Fruit fly (Drosophila melanogaster) whole organism, embryonic: ENCODE measurements around the gene Eig71Eg.
A peak's percentile ranks its signal among the peaks of the same experiment; 100 is the strongest.

Experiments used
- Blimp-1 ChIP-seq: fragments of 200-800 bp; sonication (Bioruptor generic); optimal IDR thresholded peaks from 3 replicates; lab custom pipeline; 2018; ENCODE audit warnings: missing biosample characterization, missing genetic modification characterization, mild to moderate bottlenecking, moderate library complexity, missing genetic modification reagents
- CG10431 ChIP-seq: fragments of 200-800 bp; sonication (Bioruptor generic); optimal IDR thresholded peaks from 3 replicates; lab custom pipeline; 2018; ENCODE audit warnings: missing biosample characterization, mild to moderate bottlenecking, missing genetic modification characterization
- CG11504 ChIP-seq: fragments of 200-800 bp; sonication (Bioruptor generic); optimal IDR thresholded peaks from 3 replicates; lab custom pipeline; 2019; ENCODE audit warnings: missing biosample characterization, mild to moderate bottlenecking, missing genetic modification characterization, moderate library complexity
- CG12299 ChIP-seq: fragments of 200-800 bp; sonication (Bioruptor generic); optimal IDR thresholded peaks from 2 replicates; lab custom pipeline; 2018; ENCODE audit warnings: missing biosample characterization, mild to moderate bottlenecking, missing genetic modification characterization
- CG13775 ChIP-seq: fragments of 200-800 bp; sonication (Bioruptor generic); optimal IDR thresholded peaks from 3 replicates; lab custom pipeline; 2017; ENCODE audit warnings: missing biosample characterization, mild to moderate bottlenecking, missing genetic modification characterization
- CG1647 ChIP-seq: fragments of 200-800 bp; sonication (Bioruptor generic); optimal IDR thresholded peaks from 3 replicates; lab custom pipeline; 2016; ENCODE audit warnings: missing biosample characterization, missing genetic modification characterization
- CG17328 ChIP-seq: fragments of 200-800 bp; sonication (Bioruptor generic); IDR thresholded peaks from 2 replicates; pipeline ENCODE4 v1.3.6; 2022; ENCODE audit warnings: missing biosample characterization, missing genetic modification characterization
- CG30403 ChIP-seq: fragments of 200-800 bp; sonication (Bioruptor generic); optimal IDR thresholded peaks from 3 replicates; lab custom pipeline; 2016; ENCODE audit warnings: missing biosample characterization, missing genetic modification characterization
- CG3065 ChIP-seq: fragments of 200-800 bp; sonication (Bioruptor generic); optimal IDR thresholded peaks from 2 replicates; lab custom pipeline; 2016; ENCODE audit warnings: missing biosample characterization, missing genetic modification characterization
- CG31441 ChIP-seq: fragments of 200-800 bp; sonication (Bioruptor generic); IDR thresholded peaks from 2 replicates; pipeline ENCODE4 v1.3.6; 2022; ENCODE audit warnings: missing biosample characterization, missing genetic modification characterization
- CG33557 ChIP-seq: fragments of 200-800 bp; sonication (Bioruptor generic); optimal IDR thresholded peaks from 2 replicates; lab custom pipeline; 2019; ENCODE audit warnings: missing biosample characterization, mild to moderate bottlenecking, missing genetic modification characterization, moderate library complexity
- CG34224 ChIP-seq: fragments of 200-800 bp; sonication (Bioruptor generic); IDR thresholded peaks from 3 replicates; pipeline ENCODE4 v1.3.6; 2022; ENCODE audit warnings: missing biosample characterization, missing genetic modification characterization; ENCODE audit not compliant: partially characterized antibody
- CG3838 ChIP-seq: fragments of 200-800 bp; sonication (Bioruptor generic); optimal IDR thresholded peaks from 3 replicates; lab custom pipeline; 2016; ENCODE audit warnings: missing biosample characterization, missing genetic modification characterization
- CG4404 ChIP-seq: fragments of 200-800 bp; sonication (Bioruptor generic); IDR thresholded peaks from 2 replicates; pipeline ENCODE4 v1.3.6; 2022; ENCODE audit warnings: missing biosample characterization, missing genetic modification characterization
- CG7556 ChIP-seq: fragments of 200-800 bp; sonication (Bioruptor generic); optimal IDR thresholded peaks from 2 replicates; lab custom pipeline; 2017; ENCODE audit warnings: missing biosample characterization, mild to moderate bottlenecking, missing genetic modification characterization
- CG8388 ChIP-seq: fragments of 200-800 bp; sonication (Bioruptor generic); optimal IDR thresholded peaks from 2 replicates; lab custom pipeline; 2019; ENCODE audit warnings: missing biosample characterization, mild to moderate bottlenecking, missing genetic modification characterization, moderate library complexity
- CG8765 ChIP-seq: fragments of 200-800 bp; sonication (Bioruptor generic); IDR thresholded peaks from 2 replicates; pipeline ENCODE4 v1.3.6; 2022; ENCODE audit warnings: missing biosample characterization, missing genetic modification characterization
- Dek ChIP-seq: fragments of 200-800 bp; sonication (Bioruptor generic); optimal IDR thresholded peaks from 3 replicates; lab custom pipeline; 2019; ENCODE audit warnings: missing biosample characterization, mild to moderate bottlenecking, missing genetic modification characterization, moderate library complexity
- Lim3 ChIP-seq: fragments of 200-800 bp; sonication (Bioruptor generic); IDR thresholded peaks from 2 replicates; pipeline ENCODE4 v1.3.6; 2022; ENCODE audit warnings: missing biosample characterization, missing genetic modification characterization
- Ssrp ChIP-seq: fragments of 200-800 bp; sonication (Bioruptor generic); optimal IDR thresholded peaks from 2 replicates; lab custom pipeline; 2018; ENCODE audit warnings: missing biosample characterization, mild to moderate bottlenecking, missing genetic modification characterization, moderate library complexity
- Trl ChIP-seq, 3 experiments: fragments of >200 bp in 2 of 3; fragments of 200-800 bp in 1 of 3; sonication (Bioruptor generic) in 1 of 3; optimal IDR thresholded peaks; 2 replicates in 1 of 3; 3 replicates in 2 of 3; lab custom pipeline; 2016 to 2017; ENCODE audit warnings: missing biosample characterization in 1 of 3, missing genetic modification characterization in 1 of 3
- Vsx1 ChIP-seq: fragments of 200-800 bp; sonication (Bioruptor generic); optimal IDR thresholded peaks from 2 replicates; lab custom pipeline; 2017; ENCODE audit warnings: missing biosample characterization, mild to moderate bottlenecking, missing genetic modification characterization, missing genetic modification reagents
- Xrp1 ChIP-seq: fragments of 200-800 bp; sonication (Bioruptor generic); IDR thresholded peaks from 2 replicates; pipeline ENCODE4 v1.3.6; 2022; ENCODE audit warnings: missing biosample characterization, missing genetic modification characterization
- ash1 ChIP-seq: fragments of 200-800 bp; sonication (Bioruptor generic); optimal IDR thresholded peaks from 2 replicates; lab custom pipeline; 2018; ENCODE audit warnings: missing biosample characterization, mild to moderate bottlenecking, missing genetic modification characterization
- chif ChIP-seq, 2 experiments: fragments of 200-800 bp; sonication (Bioruptor generic); optimal IDR thresholded peaks; 3 replicates each; lab custom pipeline; 2016; ENCODE audit warnings: missing biosample characterization in 2 of 2, missing genetic modification characterization in 2 of 2
- disco-r ChIP-seq: fragments of 200-800 bp; sonication (Bioruptor generic); optimal IDR thresholded peaks from 2 replicates; lab custom pipeline; 2016; ENCODE audit warnings: missing biosample characterization, missing genetic modification characterization
- emc ChIP-seq: fragments of 200-800 bp; sonication (Bioruptor generic); optimal IDR thresholded peaks from 2 replicates; lab custom pipeline; 2016; ENCODE audit warnings: missing biosample characterization, missing genetic modification characterization
- en ChIP-seq: fragments of 200-800 bp; sonication (Bioruptor generic); optimal IDR thresholded peaks from 2 replicates; lab custom pipeline; 2016; ENCODE audit warnings: missing biosample characterization, missing genetic modification characterization
- fd96Cb ChIP-seq: fragments of 200-800 bp; sonication (Bioruptor generic); optimal IDR thresholded peaks from 2 replicates; lab custom pipeline; 2018; ENCODE audit warnings: missing biosample characterization, mild to moderate bottlenecking, missing genetic modification characterization, moderate library complexity
- gce ChIP-seq: fragments of 200-800 bp; sonication (Bioruptor generic); IDR thresholded peaks from 3 replicates; pipeline ENCODE4 v1.3.6; 2022; ENCODE audit warnings: missing biosample characterization, missing genetic modification characterization
- grn ChIP-seq: fragments of 200-800 bp; sonication (Bioruptor generic); optimal IDR thresholded peaks from 3 replicates; lab custom pipeline; 2017; ENCODE audit warnings: missing biosample characterization, missing genetic modification characterization
- insv ChIP-seq, 2 experiments: fragments of 200-800 bp; sonication (Bioruptor generic); optimal IDR thresholded peaks; 3 replicates each; lab custom pipeline; 2016 to 2018; ENCODE audit warnings: missing biosample characterization in 2 of 2, missing genetic modification characterization in 2 of 2
- mld ChIP-seq: fragments of 200-800 bp; sonication (Bioruptor generic); IDR thresholded peaks from 3 replicates; pipeline ENCODE4 v1.3.6; 2022; ENCODE audit warnings: missing biosample characterization, missing genetic modification characterization; ENCODE audit not compliant: partially characterized antibody
- nau ChIP-seq: fragments of 200-800 bp; sonication (Bioruptor generic); optimal IDR thresholded peaks from 3 replicates; lab custom pipeline; 2017; ENCODE audit warnings: missing biosample characterization, mild to moderate bottlenecking, missing genetic modification characterization, missing genetic modification reagents
- onecut ChIP-seq: fragments of 200-800 bp; sonication (Bioruptor generic); IDR thresholded peaks from 2 replicates; pipeline ENCODE4 v1.3.6; 2022; ENCODE audit warnings: missing biosample characterization, missing genetic modification characterization
- org-1 ChIP-seq: fragments of 200-800 bp; sonication (Bioruptor generic); optimal IDR thresholded peaks from 2 replicates; lab custom pipeline; 2017; ENCODE audit warnings: missing biosample characterization, missing genetic modification characterization
- p53 ChIP-seq: fragments of 200-800 bp; sonication (Bioruptor generic); optimal IDR thresholded peaks from 2 replicates; lab custom pipeline; 2016; ENCODE audit warnings: missing biosample characterization, missing genetic modification characterization
- pb ChIP-seq: fragments of 200-800 bp; sonication (Bioruptor generic); optimal IDR thresholded peaks from 3 replicates; lab custom pipeline; 2016; ENCODE audit warnings: missing biosample characterization, missing genetic modification characterization
- phol ChIP-seq: fragments of 200-800 bp; sonication (Bioruptor generic); optimal IDR thresholded peaks from 3 replicates; lab custom pipeline; 2018; ENCODE audit warnings: missing biosample characterization, mild to moderate bottlenecking, missing genetic modification characterization, moderate library complexity
- prd ChIP-seq, 3 experiments: fragments of >200 bp in 2 of 3; fragments of 200-800 bp in 1 of 3; sonication (Bioruptor generic) in 1 of 3; optimal IDR thresholded peaks in 2 of 3; IDR thresholded peaks in 1 of 3; 2 replicates in 2 of 3; 3 replicates in 1 of 3; pipeline versions ENCODE4 v1.3.6 to Lab custom; 2017 to 2022; ENCODE audit warnings: missing biosample characterization in 1 of 3, missing genetic modification characterization in 1 of 3
- sd ChIP-seq: fragments of 200-800 bp; sonication (Bioruptor generic); optimal IDR thresholded peaks from 3 replicates; lab custom pipeline; 2018; ENCODE audit warnings: missing biosample characterization, mild to moderate bottlenecking, missing genetic modification characterization, moderate library complexity
- stc ChIP-seq: fragments of 200-800 bp; sonication (Bioruptor generic); IDR thresholded peaks from 2 replicates; pipeline ENCODE4 v1.3.6; 2022; ENCODE audit warnings: missing biosample characterization, missing genetic modification characterization
- stwl ChIP-seq: fragments of 200-800 bp; sonication (Bioruptor generic); optimal IDR thresholded peaks from 3 replicates; lab custom pipeline; 2018; ENCODE audit warnings: missing biosample characterization, mild to moderate bottlenecking, missing genetic modification characterization, moderate library complexity
- tll ChIP-seq, 2 experiments: fragments of 200-800 bp in 1 of 2; fragments of >200 bp in 1 of 2; sonication (Bioruptor generic) in 1 of 2; optimal IDR thresholded peaks; 2 replicates each; lab custom pipeline; 2017 to 2019; ENCODE audit warnings: missing biosample characterization in 2 of 2, missing genetic modification characterization in 2 of 2, mild to moderate bottlenecking in 1 of 2, moderate library complexity in 1 of 2
- unpg ChIP-seq: fragments of 200-800 bp; sonication (Bioruptor generic); optimal IDR thresholded peaks from 3 replicates; lab custom pipeline; 2018; ENCODE audit warnings: missing biosample characterization, mild to moderate bottlenecking, missing genetic modification characterization, moderate library complexity
- wek ChIP-seq: fragments of 200-800 bp; sonication (Bioruptor generic); optimal IDR thresholded peaks from 3 replicates; lab custom pipeline; 2018; ENCODE audit warnings: missing biosample characterization, mild to moderate bottlenecking, missing genetic modification characterization, moderate library complexity

Eig71Eg gene

DNA sequence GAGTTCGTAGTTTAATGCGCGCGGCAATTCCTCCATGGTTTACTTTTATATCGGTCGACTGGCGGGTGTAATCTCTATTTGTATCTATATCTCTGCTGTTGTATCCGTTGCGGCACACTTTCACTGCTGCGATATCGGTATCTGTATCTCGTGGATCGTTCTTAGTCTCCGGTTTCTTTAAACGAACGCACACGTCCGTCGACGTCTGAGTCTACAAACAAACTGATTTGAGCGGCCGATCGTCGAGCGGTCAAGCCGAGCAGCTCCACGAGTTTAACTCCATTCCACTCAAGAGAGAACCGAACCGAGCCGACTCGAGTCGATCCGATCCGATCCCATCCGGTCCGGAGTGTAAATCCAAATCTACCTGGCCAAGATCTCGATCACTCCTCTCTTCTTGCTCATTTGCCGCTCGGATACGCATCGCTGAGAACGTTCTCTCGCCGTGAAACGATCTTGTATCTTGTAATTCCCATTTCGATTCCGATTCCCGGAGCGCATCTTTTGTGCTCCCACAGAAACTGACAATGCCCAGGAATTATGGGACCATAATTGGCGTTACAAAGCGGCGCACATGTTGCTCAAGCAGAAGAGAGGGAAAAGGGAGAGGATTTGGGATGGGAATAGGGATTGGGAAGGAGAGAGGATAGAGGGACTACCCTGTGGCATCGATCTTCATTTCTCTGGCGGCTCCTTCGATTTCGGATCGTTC is 42.4 kb downstream of the Eig71Eg start, which contains the start of gene comm2 (continued):
- TF ChIP-seq mld (GFP tag; lab: Robert Waterston, UW) = no peak
- TF ChIP-seq CG31441 (GFP tag; lab: Robert Waterston, UW) = no peak
- no peak for TF ChIP-seq sd (tag; lab: Kevin White, UChicago)
- no peak for TF ChIP-seq wek
- no peak for TF ChIP-seq onecut (GFP tag; lab: Robert Waterston, UW)
- TF ChIP-seq pb = no peak
- no peak for TF ChIP-seq prd (optimal IDR thresholded peaks at IDR 0.05; lab: Kevin White, UChicago)
- no peak for TF ChIP-seq prd (GFP tag; IDR thresholded peaks at IDR 0.05; lab: Robert Waterston, UW)
- no peak for TF ChIP-seq unpg
- peak; percentile 65; the same call in 2 of the 3 replicates for TF ChIP-seq CG34224 (GFP tag; lab: Robert Waterston, UW)
- no peak for TF ChIP-seq p53 (GFP tag; lab: Kevin White, UChicago)
- no peak for TF ChIP-seq Lim3
- TF ChIP-seq CG7556 (GFP tag; lab: Kevin White, UChicago) = no peak
- TF ChIP-seq ash1 = peak; percentile 23
- TF ChIP-seq emc (GFP tag; lab: Kevin White, UChicago) = no peak
- no peak for TF ChIP-seq gce
- 0 out of 2 replicates have a peak, but pooled peaks have one; percentile 30 for TF ChIP-seq CG17328 (GFP tag; lab: Robert Waterston, UW)
- no peak for TF ChIP-seq CG3838

- no peak for TF ChIP-seq tll (GFP tag; optimal IDR thresholded peaks at IDR 0.05; lab: Kevin White, UChicago)
- peak; percentile 72 for TF ChIP-seq CG7556 (GFP tag; lab: Kevin White, UChicago)
- TF ChIP-seq CG8388 = peak; percentile 66
- peak in 1 of 2 experiments; percentile 58 for TF ChIP-seq chif (GFP tag; optimal IDR thresholded peaks at IDR 0.05; lab: Kevin White, UChicago)
- peak; percentile 83 for TF ChIP-seq CG33557 (GFP tag; lab: Kevin White, UChicago)
- TF ChIP-seq Xrp1 (GFP tag; lab: Robert Waterston, UW) = peak; percentile 47; the same call in 1 of the 2 replicates
- TF ChIP-seq CG1647 = no peak
- peak; percentile 27 for TF ChIP-seq CG11504 (tag; lab: Kevin White, UChicago)
- no peak for TF ChIP-seq Blimp-1 (GFP tag; lab: Kevin White, UChicago)
- TF ChIP-seq disco-r = no peak
- TF ChIP-seq stwl = peak; percentile 14
- peak; percentile 47 for TF ChIP-seq CG10431 (GFP tag; lab: Kevin White, UChicago)
- no peak for TF ChIP-seq emc (GFP tag; lab: Kevin White, UChicago)
- no peak for TF ChIP-seq Trl (optimal IDR thresholded peaks at IDR 0.05; lab: Kevin White, UChicago)
- no peak for TF ChIP-seq Trl (GFP tag; optimal IDR thresholded peaks at IDR 0.05; lab: Kevin White, UChicago)
- peak; percentile 36 for TF ChIP-seq CG30403 (GFP tag; lab: Kevin White, UChicago)
- TF ChIP-seq org-1 (GFP tag; lab: Kevin White, UChicago) = no peak
- no peak for TF ChIP-seq Dek (tag; lab: Kevin White, UChicago)
- TF ChIP-seq CG4404 = peak; percentile 54
- no peak for TF ChIP-seq fd96Cb (tag; lab: Kevin White, UChicago)
- peak; percentile 57 for TF ChIP-seq Ssrp (tag; lab: Kevin White, UChicago)
- peak; percentile 62 for TF ChIP-seq phol
- TF ChIP-seq CG3065 (GFP tag; lab: Kevin White, UChicago) = peak; percentile 20
- no peak for TF ChIP-seq insv (GFP tag; optimal IDR thresholded peaks at IDR 0.05; lab: Kevin White, UChicago)
- TF ChIP-seq stc (GFP tag; lab: Robert Waterston, UW) = no peak
- TF ChIP-seq nau (GFP tag; lab: Kevin White, UChicago) = no peak
- no peak for TF ChIP-seq CG12299 (tag; lab: Kevin White, UChicago)
- no peak for TF ChIP-seq en (GFP tag; lab: Kevin White, UChicago)
- TF ChIP-seq Vsx1 = no peak
- TF ChIP-seq CG13775 (GFP tag; lab: Kevin White, UChicago) = peak; percentile 76
- no peak for TF ChIP-seq grn (GFP tag; lab: Kevin White, UChicago)
- TF ChIP-seq CG8765 = 0 out of 2 replicates have a peak, but pooled peaks have one; percentile 16
Observed at dm6 chr3L:15700338-15700966, 43.0 kb downstream of the Eig71Eg start.
